Worm (Caenorhabditis elegans) whole organism, L1 larva: ENCODE data around the gene ptr-18.
A peak's percentile ranks its signal among the peaks of the same experiment; 100 is the strongest.

Experiments
- aha-1 ChIP-seq: fragments of 150-350 bp; optimal IDR thresholded peaks from 2 replicates; lab custom pipeline; 2014; ENCODE audit warnings: missing biosample characterization, missing genetic modification characterization
- dpl-1 ChIP-seq, 3 experiments: fragments of 150-350 bp in 2 of 3; sonication (generic microtip) in 1 of 3; optimal IDR thresholded peaks; 2 replicates each; lab custom pipeline; 2014 to 2017; ENCODE audit warnings: missing biosample characterization in 3 of 3, missing genetic modification characterization in 3 of 3, missing genetic modification reagents in 3 of 3
- elt-2 ChIP-seq: sonication (generic microtip); optimal IDR thresholded peaks from 2 replicates; lab custom pipeline; 2016; ENCODE audit warnings: missing genetic modification characterization, mild to moderate bottlenecking, inconsistent platforms, missing compliant biosample characterization, missing genetic modification reagents
- fkh-10 ChIP-seq: sonication (generic microtip); optimal IDR thresholded peaks from 2 replicates; lab custom pipeline; 2017; ENCODE audit warnings: missing biosample characterization, missing genetic modification reagents, missing genetic modification characterization
- fkh-4 ChIP-seq: sonication (generic microtip); optimal IDR thresholded peaks from 2 replicates; lab custom pipeline; 2016; ENCODE audit warnings: missing compliant biosample characterization, missing genetic modification characterization, borderline replicate concordance
- fos-1 ChIP-seq: fragments of 150-350 bp; optimal IDR thresholded peaks from 2 replicates; lab custom pipeline; 2014; ENCODE audit warnings: missing biosample characterization, missing genetic modification characterization
- lin-13 ChIP-seq: fragments of 150-350 bp; optimal IDR thresholded peaks from 2 replicates; lab custom pipeline; 2014; ENCODE audit warnings: missing biosample characterization, missing genetic modification reagents, missing genetic modification characterization
- mdl-1 ChIP-seq, 2 experiments: fragments of 150-350 bp; optimal IDR thresholded peaks; 2 replicates each; lab custom pipeline; 2014 to 2017; ENCODE audit warnings: missing biosample characterization in 2 of 2, missing genetic modification characterization in 2 of 2, inconsistent platforms in 1 of 2
- nhr-12 ChIP-seq: sonication (generic microtip); optimal IDR thresholded peaks from 2 replicates; lab custom pipeline; 2017; ENCODE audit warnings: missing biosample characterization, missing genetic modification characterization
- snpc-4 ChIP-seq: fragments of 150-350 bp; optimal IDR thresholded peaks from 2 replicates; lab custom pipeline; 2014; ENCODE audit warnings: missing biosample characterization, missing genetic modification characterization
- snu-23 ChIP-seq: sonication (generic microtip); optimal IDR thresholded peaks from 2 replicates; lab custom pipeline; 2016; ENCODE audit warnings: missing genetic modification characterization, missing compliant biosample characterization
- sox-4 ChIP-seq: sonication (generic microtip); optimal IDR thresholded peaks from 2 replicates; lab custom pipeline; 2016; ENCODE audit warnings: missing genetic modification characterization, missing compliant biosample characterization
- unc-130 ChIP-seq: fragments of 150-350 bp; optimal IDR thresholded peaks from 2 replicates; lab custom pipeline; 2017; ENCODE audit warnings: missing biosample characterization, missing genetic modification characterization, inconsistent platforms
- ztf-11 ChIP-seq, 2 experiments: sonication (generic microtip); optimal IDR thresholded peaks; 2 replicates each; lab custom pipeline; 2016 to 2017; ENCODE audit warnings: missing genetic modification characterization in 2 of 2, missing biosample characterization in 1 of 2, missing compliant biosample characterization in 1 of 2

ce11 chrII:13025794-13026412 lies 60.6 kb downstream of the ptr-18 start, which contains the start of gene max-2:
- TF ChIP-seq fkh-10 (GFP tag; lab: Kevin White, UChicago): no peak
- peak in 1 of 3 experiments; percentile 1 for TF ChIP-seq dpl-1 (GFP tag; optimal IDR thresholded peaks at IDR 0.05; lab: Kevin White, UChicago)
- TF ChIP-seq fos-1 (tag; lab: Kevin White, UChicago): no peak
- TF ChIP-seq fkh-4 (tag; lab: Kevin White, UChicago): no peak
- TF ChIP-seq snu-23: no peak
- no peak for TF ChIP-seq elt-2 (tag; lab: Kevin White, UChicago)
- TF ChIP-seq mdl-1 (tag; optimal IDR thresholded peaks at IDR 0.05; lab: Kevin White, UChicago): no peak
- TF ChIP-seq ztf-11 (tag; optimal IDR thresholded peaks at IDR 0.05; lab: Kevin White, UChicago): no peak
- no peak for TF ChIP-seq aha-1 (tag; lab: Kevin White, UChicago)
- TF ChIP-seq sox-4 (tag; lab: Kevin White, UChicago): no peak
- no peak for TF ChIP-seq lin-13
- TF ChIP-seq snpc-4 (tag; lab: Kevin White, UChicago): no peak
- no peak for TF ChIP-seq unc-130 (tag; lab: Kevin White, UChicago)
- TF ChIP-seq nhr-12 (tag; lab: Kevin White, UChicago): no peak
